Worm (Caenorhabditis elegans): ENCODE data around the gene pin-2.

Gene pin-2

DNA sequence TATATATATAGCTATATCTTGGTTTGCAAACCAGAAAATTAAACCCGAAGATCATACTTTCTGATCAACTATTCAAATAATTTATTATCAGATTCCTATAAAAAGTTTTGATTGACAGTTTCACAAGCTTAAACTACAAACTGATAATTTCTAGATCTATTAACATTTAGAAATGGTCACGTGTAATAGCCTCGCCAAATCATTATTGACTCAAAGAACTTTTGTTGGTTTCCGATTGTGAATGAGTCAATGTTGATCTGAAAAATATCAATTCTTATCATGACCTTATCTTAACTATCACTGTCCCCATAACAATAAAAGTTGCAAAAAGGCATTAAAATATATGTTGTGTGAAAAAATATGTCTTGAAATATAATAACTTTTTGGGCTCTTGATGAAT is 48.5 kb downstream of the pin-2 start (continued):
- TF ChIP-seq hmg-20 (GFP tag; IDR thresholded peaks at IDR 0.05) (no peak), zim-3 (tag; optimal IDR thresholded peaks at IDR 0.05) (no peak), dpff-1 (tag; optimal IDR thresholded peaks at IDR 0.05) (no peak), lin-35 (GFP tag; optimal IDR thresholded peaks at IDR 0.05) (no peak), bed-2 (GFP tag; IDR thresholded peaks at IDR 0.05) (no peak), snpc-1.1 (tag; optimal IDR thresholded peaks at IDR 0.05; ENCODE audit: insufficient read depth) (no peak), cebp-2 (GFP tag; IDR thresholded peaks at IDR 0.05) (no peak), F22D6.2 (tag; optimal IDR thresholded peaks at IDR 0.05) (peak; percentile 66), snpc-4 (GFP tag; optimal IDR thresholded peaks at IDR 0.05) (no peak), snpc-4 (tag; optimal IDR thresholded peaks at IDR 0.05) (no peak), rec-8 (tag; optimal IDR thresholded peaks at IDR 0.05) (no peak), akir-1 (GFP tag; optimal IDR thresholded peaks at IDR 0.05) (no peak), egrh-3 (GFP tag; IDR thresholded peaks at IDR 0.05) (no peak), madf-6 (GFP tag; IDR thresholded peaks at IDR 0.05) (no peak), sdz-38 (tag; optimal IDR thresholded peaks at IDR 0.05) (no peak), attf-5 (GFP tag; optimal IDR thresholded peaks at IDR 0.05) (no peak), madf-10 (tag; optimal IDR thresholded peaks at IDR 0.05) (peak; percentile 26), snpc-1.3 (tag; optimal IDR thresholded peaks at IDR 0.05; ENCODE audit: insufficient read depth) (no peak), unc-62 (GFP tag; optimal IDR thresholded peaks at IDR 0.05) (peak; percentile 82), rcor-1 (GFP tag; IDR thresholded peaks at IDR 0.05) (no peak), ztf-28 (GFP tag; IDR thresholded peaks at IDR 0.05) (no peak), Y95B8A.8 (GFP tag; IDR thresholded peaks at IDR 0.05) (no peak), somi-1 (GFP tag; optimal IDR thresholded peaks at IDR 0.05) (no peak), ztf-26 (tag; optimal IDR thresholded peaks at IDR 0.05) (no peak), ztf-22 (GFP tag; optimal IDR thresholded peaks at IDR 0.05) (peak; percentile 72), tbp1 (GFP tag; optimal IDR thresholded peaks at IDR 0.05) (peak; percentile 19), ekl-4 (GFP tag; IDR thresholded peaks at IDR 0.05) (no peak)

DNA sequence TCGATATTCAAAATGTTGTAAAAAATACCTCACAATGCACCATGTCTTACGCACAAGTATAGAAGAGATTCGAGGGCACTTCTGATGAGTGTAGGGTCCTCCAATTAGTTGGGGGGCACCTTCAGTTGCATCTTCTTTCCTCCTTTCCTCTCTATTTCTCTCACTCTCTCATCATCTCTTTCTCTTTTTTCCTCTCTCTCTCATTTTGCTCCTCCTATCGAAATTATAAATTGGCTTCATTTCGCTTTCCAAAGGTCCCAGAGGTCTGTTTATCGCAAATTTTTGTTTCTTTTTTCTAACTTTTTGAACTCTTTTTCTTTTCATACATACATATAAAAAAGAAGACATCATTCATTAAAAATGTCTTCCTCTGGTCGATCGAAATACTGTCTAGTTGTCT is 49.2 kb downstream of the pin-2 start:
- TF ChIP-seq nfya-2 (GFP tag; IDR thresholded peaks at IDR 0.05) (no peak), hmg-1.2 (GFP tag; IDR thresholded peaks at IDR 0.05) (peak; percentile 28; the same call in 1 of the 2 replicates)

DNA sequence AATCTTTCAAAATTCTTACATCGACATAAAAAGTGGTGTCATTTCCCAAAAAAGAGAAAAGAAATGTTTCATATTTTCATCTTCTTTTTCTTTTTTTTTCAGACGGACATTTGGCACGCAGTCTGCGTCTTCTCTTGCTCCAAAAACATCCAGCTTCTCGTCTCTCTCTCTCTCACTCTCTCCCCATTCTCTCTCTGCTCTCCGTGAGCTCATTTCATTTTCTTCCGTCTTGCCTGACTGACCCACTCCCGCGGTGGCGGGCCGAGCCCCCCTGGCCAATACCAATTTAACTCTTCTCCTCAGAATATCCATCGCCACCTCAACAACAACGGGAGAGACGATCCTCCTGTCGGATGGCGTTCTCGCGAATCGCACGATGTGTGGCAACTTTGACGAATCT is 51.9 kb downstream of the pin-2 start, which contains the start of gene txt-19:
txt-19 (plus strand) TSS at position 304 of the 400 bp plus-strand sequence.
- TF ChIP-seq lin-35 (GFP tag; optimal IDR thresholded peaks at IDR 0.05) = no peak
- TF ChIP-seq tbx-9 (tag; optimal IDR thresholded peaks at IDR 0.05; ENCODE audit: borderline replicate concordance) = no peak
- TF ChIP-seq snpc-3.4 (tag; optimal IDR thresholded peaks at IDR 0.05) = no peak
- TF ChIP-seq hrde-1 (tag; optimal IDR thresholded peaks at IDR 0.05; ENCODE audit: borderline replicate concordance) = no peak
- TF ChIP-seq atf-7 (tag; optimal IDR thresholded peaks at IDR 0.05) = no peak
- TF ChIP-seq nfya-2 (GFP tag; IDR thresholded peaks at IDR 0.05) = no peak
- no peak for TF ChIP-seq Y53F4B.3 (GFP tag; IDR thresholded peaks at IDR 0.05)
- peak; percentile 0 for TF ChIP-seq ceh-27 (GFP tag; optimal IDR thresholded peaks at IDR 0.05)
- TF ChIP-seq nhr-120 (GFP tag; IDR thresholded peaks at IDR 0.05) = no peak
- TF ChIP-seq C17E4.6 (GFP tag; IDR thresholded peaks at IDR 0.05) = no peak
- TF ChIP-seq B0019.2 (GFP tag; conservative IDR thresholded peaks at IDR 0.05) = no peak
- TF ChIP-seq zim-3 (tag; optimal IDR thresholded peaks at IDR 0.05) = no peak
- TF ChIP-seq sptf-2 (GFP tag; optimal IDR thresholded peaks at IDR 0.05) = no peak
- no peak for TF ChIP-seq cebp-1 (GFP tag; IDR thresholded peaks at IDR 0.05)
- peak; percentile 35 for TF ChIP-seq cebp-1 (tag; optimal IDR thresholded peaks at IDR 0.05)
- TF ChIP-seq dpl-1 (GFP tag; optimal IDR thresholded peaks at IDR 0.05) = no peak
- TF ChIP-seq unc-62 (GFP tag; optimal IDR thresholded peaks at IDR 0.05) = no peak
- TF ChIP-seq ama-1 (optimal IDR thresholded peaks at IDR 0.05) = no peak
- TF ChIP-seq ama-1 (GFP tag; optimal IDR thresholded peaks at IDR 0.05) = no peak
- TF ChIP-seq tlf-1 (GFP tag; optimal IDR thresholded peaks at IDR 0.05) = no peak
- no peak for TF ChIP-seq K11D2.4 (GFP tag; IDR thresholded peaks at IDR 0.05)
- no peak for TF ChIP-seq nhr-27 (tag; optimal IDR thresholded peaks at IDR 0.05)
- TF ChIP-seq hsf-1 (GFP tag; IDR thresholded peaks at IDR 0.05) = no peak
- no peak for TF ChIP-seq ztf-28 (GFP tag; IDR thresholded peaks at IDR 0.05)
